Worm (Caenorhabditis elegans): Measurements from ENCODE around the gene F54D5.3.

DNA sequence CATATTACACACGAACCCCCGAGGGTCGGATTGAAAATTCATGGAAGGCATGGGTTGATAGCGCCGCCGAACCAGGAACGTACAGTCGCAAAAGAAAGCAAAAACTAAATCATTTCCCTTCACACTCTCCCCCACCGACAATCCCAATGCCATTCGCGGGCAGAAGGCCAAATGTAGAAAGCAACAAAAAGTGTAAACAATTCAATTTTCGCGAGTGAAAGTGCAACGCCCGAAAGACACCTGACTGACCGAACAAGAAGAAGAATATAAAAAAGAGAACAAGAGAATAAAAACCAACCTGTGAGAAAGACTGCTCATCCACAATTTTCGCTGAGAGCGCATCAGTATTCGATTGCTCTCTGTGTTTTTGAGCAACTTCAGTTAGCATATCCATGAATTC lies 46.1 kb downstream of the F54D5.3 start:
- no peak for TF ChIP-seq unc-62 (GFP tag; optimal IDR thresholded peaks at IDR 0.05)
- TF ChIP-seq egl-18 (GFP tag; IDR thresholded peaks at IDR 0.05) = no peak
- no peak for TF ChIP-seq ekl-4 (GFP tag; IDR thresholded peaks at IDR 0.05)
- TF ChIP-seq ztf-18 (tag; optimal IDR thresholded peaks at IDR 0.05) = no peak
- no peak for TF ChIP-seq Y95B8A.8 (GFP tag; IDR thresholded peaks at IDR 0.05)
- TF ChIP-seq let-607 (tag; optimal IDR thresholded peaks at IDR 0.05) = no peak
- no peak for TF ChIP-seq rpc-1 (optimal IDR thresholded peaks at IDR 0.05)
- no peak for TF ChIP-seq rpc-1 (tag; optimal IDR thresholded peaks at IDR 0.05)

Measured in whole organism, young adult.